Worm (Caenorhabditis elegans) whole organism, midembryonic: Measurements from ENCODE around the gene athp-3.

Source experiments
- T22C8.4 ChIP-seq: fragments of 200-800 bp; sonication (Bioruptor generic); IDR thresholded peaks from 2 replicates; pipeline ENCODE4 v1.3.6; 2022; ENCODE audit warnings: missing genetic modification characterization, missing compliant biosample characterization
- flt-1 ChIP-seq: fragments of 200-800 bp; sonication (Bioruptor generic); IDR thresholded peaks from 2 replicates; pipeline ENCODE4 v1.3.6; 2022; ENCODE audit warnings: missing genetic modification characterization, missing compliant biosample characterization
- klf-2 ChIP-seq: fragments of 200-800 bp; sonication (Bioruptor generic); conservative IDR thresholded peaks from 2 replicates; pipeline ENCODE4 v1.3.6; 2022; ENCODE audit warnings: missing genetic modification reagents, missing genetic modification characterization, missing compliant biosample characterization
- med-1 ChIP-seq: sonication (generic microtip); optimal IDR thresholded peaks from 2 replicates; lab custom pipeline; 2017; ENCODE audit warnings: missing genetic modification characterization, mild to moderate bottlenecking, missing compliant biosample characterization, antibody characterized with exemption, missing genetic modification reagents; ENCODE audit not compliant: insufficient read depth
- ref-1 ChIP-seq: fragments of 200-800 bp; sonication (Bioruptor generic); conservative IDR thresholded peaks from 2 replicates; pipeline ENCODE4 v1.3.6; 2022; ENCODE audit warnings: missing genetic modification reagents, missing genetic modification characterization, missing compliant biosample characterization
- tab-1 ChIP-seq: fragments of 200-800 bp; sonication (Bioruptor generic); IDR thresholded peaks from 2 replicates; pipeline ENCODE4 v1.3.6; 2022; ENCODE audit warnings: missing genetic modification characterization, missing compliant biosample characterization

DNA sequence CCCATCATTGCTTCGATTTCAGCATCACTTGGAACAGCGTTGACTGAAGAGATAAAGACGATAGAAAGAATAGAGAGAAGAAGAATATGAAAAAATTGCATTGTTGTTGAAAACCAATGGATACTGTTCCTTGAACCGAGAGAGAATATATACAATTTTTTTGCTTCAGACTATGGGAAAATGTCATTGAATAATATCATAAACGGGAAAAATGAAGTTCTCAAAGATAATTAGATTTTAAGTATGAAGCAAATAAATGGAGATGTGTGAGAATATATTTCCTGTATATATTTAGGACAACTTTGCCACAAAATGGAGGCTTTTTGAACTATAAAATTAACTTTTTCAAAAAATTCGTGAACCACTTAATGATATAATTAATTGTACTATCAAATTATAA, 9.9 kb upstream of the athp-3 start, which contains the start of gene Y116A8C.44:
- TF ChIP-seq klf-2 (GFP tag; lab: Robert Waterston, UW) (no peak), ref-1 (GFP tag; lab: Robert Waterston, UW) (no peak), med-1 (GFP tag; lab: Kevin White, UChicago) (no peak), T22C8.4 (GFP tag; lab: Robert Waterston, UW) (no peak), tab-1 (GFP tag; lab: Robert Waterston, UW) (no peak), flt-1 (GFP tag; lab: Robert Waterston, UW) (no peak)
